Worm (Caenorhabditis elegans): ENCODE data around the gene K02D10.1.

K02D10.1 gene

ce11 chrIII:8805815-8806214, 36.5 kb downstream of the K02D10.1 start:
- TF ChIP-seq pes-1 (GFP tag; IDR thresholded peaks at IDR 0.05): no peak
- TF ChIP-seq ets-7 (tag; optimal IDR thresholded peaks at IDR 0.05): no peak
- TF ChIP-seq hmbx-1 (tag; optimal IDR thresholded peaks at IDR 0.05): no peak
- TF ChIP-seq aly-1 (tag; optimal IDR thresholded peaks at IDR 0.05): no peak
- TF ChIP-seq B0310.2 (tag; optimal IDR thresholded peaks at IDR 0.05): no peak
- no peak for TF ChIP-seq tbx-37 (GFP tag; conservative IDR thresholded peaks at IDR 0.05)
- TF ChIP-seq ama-1 (optimal IDR thresholded peaks at IDR 0.05): no peak
- TF ChIP-seq hnd-1 (tag; optimal IDR thresholded peaks at IDR 0.05): no peak
- no peak for TF ChIP-seq tbx-11 (GFP tag; IDR thresholded peaks at IDR 0.05)
- no peak for TF ChIP-seq hmg-4 (GFP tag; optimal IDR thresholded peaks at IDR 0.05)
- no peak for TF ChIP-seq flt-1 (GFP tag; IDR thresholded peaks at IDR 0.05)
- no peak for TF ChIP-seq scrt-1 (GFP tag; IDR thresholded peaks at IDR 0.05)
- TF ChIP-seq tra-4 (tag; optimal IDR thresholded peaks at IDR 0.05): no peak
- no peak for TF ChIP-seq ceh-36 (tag; optimal IDR thresholded peaks at IDR 0.05)

- TF ChIP-seq ceh-13 (GFP tag; optimal IDR thresholded peaks at IDR 0.05) (no peak), flt-1 (GFP tag; IDR thresholded peaks at IDR 0.05) (no peak), tbx-11 (GFP tag; IDR thresholded peaks at IDR 0.05) (no peak), sea-1 (GFP tag; conservative IDR thresholded peaks at IDR 0.05) (no peak), ceh-36 (tag; optimal IDR thresholded peaks at IDR 0.05) (no peak), pes-1 (GFP tag; IDR thresholded peaks at IDR 0.05) (no peak), F13C5.2 (tag; optimal IDR thresholded peaks at IDR 0.05) (no peak), aly-1 (tag; optimal IDR thresholded peaks at IDR 0.05) (no peak), hmg-4 (GFP tag; optimal IDR thresholded peaks at IDR 0.05) (no peak), hnd-1 (tag; optimal IDR thresholded peaks at IDR 0.05) (no peak), hmbx-1 (tag; optimal IDR thresholded peaks at IDR 0.05) (no peak), tbx-37 (GFP tag; conservative IDR thresholded peaks at IDR 0.05) (no peak), tra-4 (tag; optimal IDR thresholded peaks at IDR 0.05) (no peak), scrt-1 (GFP tag; IDR thresholded peaks at IDR 0.05) (no peak), ama-1 (optimal IDR thresholded peaks at IDR 0.05) (no peak), B0310.2 (tag; optimal IDR thresholded peaks at IDR 0.05) (no peak), ets-7 (tag; optimal IDR thresholded peaks at IDR 0.05) (no peak)
These were observed 37.9 kb downstream of the K02D10.1 start, which contains the start of gene F54F2.7 for ce11 chrIII:8807246-8807645. TSS of gene F54F2.7 (minus strand) at chrIII:8807346.

- TF ChIP-seq hnd-1 (tag; optimal IDR thresholded peaks at IDR 0.05) (no peak), tra-4 (tag; optimal IDR thresholded peaks at IDR 0.05) (no peak), tbx-37 (GFP tag; conservative IDR thresholded peaks at IDR 0.05) (no peak), ama-1 (optimal IDR thresholded peaks at IDR 0.05) (no peak), scrt-1 (GFP tag; IDR thresholded peaks at IDR 0.05) (no peak)
These were observed 40.1 kb downstream of the K02D10.1 start, which contains the start of gene prx-19 for ce11 chrIII:8809245-8809971. TSS of gene prx-19 (minus strand) at chrIII:8809295.

ce11 chrIII:8811111-8811510, 41.8 kb downstream of the K02D10.1 start:
- TF ChIP-seq ets-7 (tag; optimal IDR thresholded peaks at IDR 0.05) (no peak), sea-1 (GFP tag; conservative IDR thresholded peaks at IDR 0.05) (no peak), tbx-11 (GFP tag; IDR thresholded peaks at IDR 0.05) (no peak), tbx-37 (GFP tag; conservative IDR thresholded peaks at IDR 0.05) (no peak), flt-1 (GFP tag; IDR thresholded peaks at IDR 0.05) (no peak), F13C5.2 (tag; optimal IDR thresholded peaks at IDR 0.05) (no peak), scrt-1 (GFP tag; IDR thresholded peaks at IDR 0.05) (no peak), hnd-1 (tag; optimal IDR thresholded peaks at IDR 0.05) (no peak), B0310.2 (tag; optimal IDR thresholded peaks at IDR 0.05) (no peak), hmbx-1 (tag; optimal IDR thresholded peaks at IDR 0.05) (no peak), pes-1 (GFP tag; IDR thresholded peaks at IDR 0.05) (no peak), ceh-13 (GFP tag; optimal IDR thresholded peaks at IDR 0.05) (no peak), ceh-36 (tag; optimal IDR thresholded peaks at IDR 0.05) (no peak), aly-1 (tag; optimal IDR thresholded peaks at IDR 0.05) (no peak), ama-1 (optimal IDR thresholded peaks at IDR 0.05) (no peak), tra-4 (tag; optimal IDR thresholded peaks at IDR 0.05) (no peak)

ce11 chrIII:8815699-8816098, 46.4 kb downstream of the K02D10.1 start:
- TF ChIP-seq pes-1 (GFP tag; IDR thresholded peaks at IDR 0.05): no peak
- TF ChIP-seq ama-1 (optimal IDR thresholded peaks at IDR 0.05): no peak
- no peak for TF ChIP-seq ceh-13 (GFP tag; optimal IDR thresholded peaks at IDR 0.05)
- no peak for TF ChIP-seq hnd-1 (tag; optimal IDR thresholded peaks at IDR 0.05)
- no peak for TF ChIP-seq ets-7 (tag; optimal IDR thresholded peaks at IDR 0.05)
- no peak for TF ChIP-seq B0310.2 (tag; optimal IDR thresholded peaks at IDR 0.05)
- no peak for TF ChIP-seq aly-1 (tag; optimal IDR thresholded peaks at IDR 0.05)
- TF ChIP-seq hmbx-1 (tag; optimal IDR thresholded peaks at IDR 0.05): no peak
- TF ChIP-seq ceh-36 (tag; optimal IDR thresholded peaks at IDR 0.05): no peak
- TF ChIP-seq tbx-11 (GFP tag; IDR thresholded peaks at IDR 0.05): no peak
- TF ChIP-seq F13C5.2 (tag; optimal IDR thresholded peaks at IDR 0.05): no peak
- TF ChIP-seq tra-4 (tag; optimal IDR thresholded peaks at IDR 0.05): no peak
- TF ChIP-seq tbx-37 (GFP tag; conservative IDR thresholded peaks at IDR 0.05): no peak
- no peak for TF ChIP-seq hmg-4 (GFP tag; optimal IDR thresholded peaks at IDR 0.05)

ce11 chrIII:8818599-8818998, 49.3 kb downstream of the K02D10.1 start, which contains the start of gene pat-2:
TSS of gene pat-2 (plus strand) at chrIII:8818899.
- TF ChIP-seq tra-4 (tag; optimal IDR thresholded peaks at IDR 0.05) (no peak), tbx-11 (GFP tag; IDR thresholded peaks at IDR 0.05) (no peak), sea-1 (GFP tag; conservative IDR thresholded peaks at IDR 0.05) (no peak), B0310.2 (tag; optimal IDR thresholded peaks at IDR 0.05) (no peak), hnd-1 (tag; optimal IDR thresholded peaks at IDR 0.05) (no peak), tbx-37 (GFP tag; conservative IDR thresholded peaks at IDR 0.05) (no peak)

ce11 chrIII:8824556-8824955, 55.2 kb downstream of the K02D10.1 start:
- no peak for TF ChIP-seq hmbx-1 (tag; optimal IDR thresholded peaks at IDR 0.05)
- no peak for TF ChIP-seq hnd-1 (tag; optimal IDR thresholded peaks at IDR 0.05)
- no peak for TF ChIP-seq tra-4 (tag; optimal IDR thresholded peaks at IDR 0.05)
- no peak for TF ChIP-seq tbx-11 (GFP tag; IDR thresholded peaks at IDR 0.05)
- no peak for TF ChIP-seq tbx-37 (GFP tag; conservative IDR thresholded peaks at IDR 0.05)
- no peak for TF ChIP-seq hmg-4 (GFP tag; optimal IDR thresholded peaks at IDR 0.05)
- no peak for TF ChIP-seq sea-1 (GFP tag; conservative IDR thresholded peaks at IDR 0.05)
- no peak for TF ChIP-seq B0310.2 (tag; optimal IDR thresholded peaks at IDR 0.05)
- TF ChIP-seq ama-1 (optimal IDR thresholded peaks at IDR 0.05): no peak
- no peak for TF ChIP-seq ceh-36 (tag; optimal IDR thresholded peaks at IDR 0.05)
- TF ChIP-seq ets-7 (tag; optimal IDR thresholded peaks at IDR 0.05): no peak
- no peak for TF ChIP-seq F13C5.2 (tag; optimal IDR thresholded peaks at IDR 0.05)
- TF ChIP-seq scrt-1 (GFP tag; IDR thresholded peaks at IDR 0.05): no peak
- TF ChIP-seq pes-1 (GFP tag; IDR thresholded peaks at IDR 0.05): no peak
